Fruit fly (Drosophila melanogaster): ENCODE data around the gene wat.

wat gene

dm6 chr3R:29063207-29063920, 43.2 kb upstream of the wat start (continued):
- peak; percentile 57 for TF ChIP-seq gsb-n (tag; optimal IDR thresholded peaks at IDR 0.05)
- peak; percentile 70 for TF ChIP-seq D19B (GFP tag; optimal IDR thresholded peaks at IDR 0.05)
- TF ChIP-seq BEAF-32 (GFP tag; optimal IDR thresholded peaks at IDR 0.05), result peak; percentile 97
- peak; percentile 19 for TF ChIP-seq run (tag; optimal IDR thresholded peaks at IDR 0.05)
- peak; percentile 25 for TF ChIP-seq kah (GFP tag; optimal IDR thresholded peaks at IDR 0.05)
- TF ChIP-seq Drgx (GFP tag; IDR thresholded peaks at IDR 0.05), result no peak
- TF ChIP-seq CG5245 (GFP tag; optimal IDR thresholded peaks at IDR 0.05), result no peak
- no peak for TF ChIP-seq CG8290 (GFP tag; optimal IDR thresholded peaks at IDR 0.05)
- TF ChIP-seq CG8290 (tag; optimal IDR thresholded peaks at IDR 0.05), result peak in 1 of 2 experiments; percentile 79
- peak; percentile 56 for TF ChIP-seq CG4424 (GFP tag; optimal IDR thresholded peaks at IDR 0.05)
- no peak for TF ChIP-seq Spps (tag; optimal IDR thresholded peaks at IDR 0.05)
- no peak for TF ChIP-seq chinmo (GFP tag; IDR thresholded peaks at IDR 0.05; ENCODE audit: partially characterized antibody)
- peak; percentile 4 for TF ChIP-seq ems (GFP tag; optimal IDR thresholded peaks at IDR 0.05)
- peak; percentile 74 for TF ChIP-seq CG12659 (GFP tag; optimal IDR thresholded peaks at IDR 0.05)
- TF ChIP-seq GATAe (GFP tag; conservative IDR thresholded peaks at IDR 0.05), result no peak
- TF ChIP-seq psq (GFP tag; optimal IDR thresholded peaks at IDR 0.05), result peak; percentile 3
- TF ChIP-seq esg (GFP tag; conservative IDR thresholded peaks at IDR 0.05), result no peak
- no peak for TF ChIP-seq en (GFP tag; optimal IDR thresholded peaks at IDR 0.05)
- TF ChIP-seq gce (GFP tag; IDR thresholded peaks at IDR 0.05), result no peak
- TF ChIP-seq CG15011 (GFP tag; optimal IDR thresholded peaks at IDR 0.05), result peak; percentile 63
- no peak for TF ChIP-seq sim (GFP tag; IDR thresholded peaks at IDR 0.05)
- peak; percentile 24 for TF ChIP-seq disco-r (GFP tag; optimal IDR thresholded peaks at IDR 0.05)
- peak; percentile 83 for TF ChIP-seq CG8924 (tag; optimal IDR thresholded peaks at IDR 0.05)
- no peak for TF ChIP-seq tgo (GFP tag; IDR thresholded peaks at IDR 0.05)
- TF ChIP-seq ERR (GFP tag; optimal IDR thresholded peaks at IDR 0.05), result peak; percentile 49
- TF ChIP-seq hkb (optimal IDR thresholded peaks at IDR 0.05), result no peak
- TF ChIP-seq hkb (GFP tag; IDR thresholded peaks at IDR 0.05), result no peak
- TF ChIP-seq CG3281 (GFP tag; optimal IDR thresholded peaks at IDR 0.05), result peak; percentile 77
- TF ChIP-seq Oli (tag; optimal IDR thresholded peaks at IDR 0.05), result peak; percentile 76
- peak; percentile 33 for TF ChIP-seq Deaf1 (tag; optimal IDR thresholded peaks at IDR 0.05)
- TF ChIP-seq CG11456 (GFP tag; IDR thresholded peaks at IDR 0.05), result no peak
- TF ChIP-seq stwl (tag; optimal IDR thresholded peaks at IDR 0.05), result peak; percentile 22
- no peak for TF ChIP-seq hb (GFP tag; IDR thresholded peaks at IDR 0.05; ENCODE audit: partially characterized antibody)
- TF ChIP-seq luna (GFP tag; optimal IDR thresholded peaks at IDR 0.05), result peak; percentile 59
- no peak for TF ChIP-seq Mrtf (GFP tag; IDR thresholded peaks at IDR 0.05)
- peak; percentile 77 for TF ChIP-seq CG17829 (tag; optimal IDR thresholded peaks at IDR 0.05)
- peak; percentile 70 for TF ChIP-seq CG4328 (GFP tag; optimal IDR thresholded peaks at IDR 0.05)
- TF ChIP-seq Dip2 (GFP tag; IDR thresholded peaks at IDR 0.05), result no peak
- no peak for TF ChIP-seq sc (optimal IDR thresholded peaks at IDR 0.05)
- TF ChIP-seq sc (GFP tag; optimal IDR thresholded peaks at IDR 0.05), result peak; percentile 63
- TF ChIP-seq CG13296 (GFP tag; optimal IDR thresholded peaks at IDR 0.05), result peak; percentile 63
- TF ChIP-seq CG10209 (GFP tag; optimal IDR thresholded peaks at IDR 0.05), result peak; percentile 75
- TF ChIP-seq CG4404 (GFP tag; IDR thresholded peaks at IDR 0.05), result no peak
- no peak for TF ChIP-seq Hr78 (GFP tag; optimal IDR thresholded peaks at IDR 0.05)
- TF ChIP-seq CG10274 (GFP tag; optimal IDR thresholded peaks at IDR 0.05), result peak; percentile 21
- peak; percentile 13 for TF ChIP-seq CG30431 (GFP tag; optimal IDR thresholded peaks at IDR 0.05)
- peak; percentile 17 for TF ChIP-seq Antp (GFP tag; optimal IDR thresholded peaks at IDR 0.05)
- peak; percentile 39 for TF ChIP-seq CG1602 (GFP tag; optimal IDR thresholded peaks at IDR 0.05)
- TF ChIP-seq CG11723 (GFP tag; optimal IDR thresholded peaks at IDR 0.05), result peak; percentile 2
- peak; percentile 85 for TF ChIP-seq Sox100B (GFP tag; optimal IDR thresholded peaks at IDR 0.05)
- peak; percentile 18 for TF ChIP-seq Dp (GFP tag; optimal IDR thresholded peaks at IDR 0.05)

All from whole organism, embryonic.